Worm (Caenorhabditis elegans): ENCODE data around the gene F13E9.13.

Gene F13E9.13

DNA sequence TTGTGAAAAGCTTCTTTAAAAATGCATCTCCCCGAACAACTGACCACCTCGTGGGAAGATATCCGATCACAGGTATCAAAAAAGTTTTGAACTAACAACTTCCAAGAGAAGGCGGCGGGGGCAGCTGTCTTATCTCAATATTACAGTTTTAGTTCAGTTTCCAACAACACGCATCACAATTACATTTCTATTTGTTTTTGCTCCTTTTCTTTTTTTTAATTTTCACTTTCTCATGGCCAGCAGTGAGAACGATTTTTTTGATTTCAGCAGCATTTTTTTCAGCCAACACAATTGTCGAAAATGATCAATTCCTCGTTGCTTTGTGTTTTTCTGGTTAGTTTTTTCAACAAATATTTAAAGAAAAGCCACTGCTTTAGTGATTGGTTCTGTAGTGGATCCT lies 31.7 kb downstream of the F13E9.13 start, which contains the start of gene ZK593.2 (continued):
- no peak for TF ChIP-seq unc-62 (GFP tag; optimal IDR thresholded peaks at IDR 0.05 in 1 of 2)
- TF ChIP-seq unc-62 (tag; optimal IDR thresholded peaks at IDR 0.05), result no peak
- TF ChIP-seq egl-43 (GFP tag; IDR thresholded peaks at IDR 0.05), result no peak
- no peak for TF ChIP-seq ceh-28 (tag; optimal IDR thresholded peaks at IDR 0.05)
- TF ChIP-seq mxl-2 (GFP tag; conservative IDR thresholded peaks at IDR 0.05), result 0 out of 2 replicates have a peak, but pooled peaks have one; percentile 11
- no peak for TF ChIP-seq T20F7.1 (GFP tag; optimal IDR thresholded peaks at IDR 0.05)
- no peak for TF ChIP-seq duxl-1 (tag; optimal IDR thresholded peaks at IDR 0.05; ENCODE audit: poor library complexity)
- TF ChIP-seq nhr-76 (tag; optimal IDR thresholded peaks at IDR 0.05), result no peak
- TF ChIP-seq tra-1 (GFP tag; IDR thresholded peaks at IDR 0.05), result no peak
- TF ChIP-seq hmg-1.1 (GFP tag; IDR thresholded peaks at IDR 0.05), result no peak
- TF ChIP-seq lin-1 (GFP tag; IDR thresholded peaks at IDR 0.05), result no peak
- no peak for TF ChIP-seq Y105C5A.15 (GFP tag; IDR thresholded peaks at IDR 0.05)

DNA sequence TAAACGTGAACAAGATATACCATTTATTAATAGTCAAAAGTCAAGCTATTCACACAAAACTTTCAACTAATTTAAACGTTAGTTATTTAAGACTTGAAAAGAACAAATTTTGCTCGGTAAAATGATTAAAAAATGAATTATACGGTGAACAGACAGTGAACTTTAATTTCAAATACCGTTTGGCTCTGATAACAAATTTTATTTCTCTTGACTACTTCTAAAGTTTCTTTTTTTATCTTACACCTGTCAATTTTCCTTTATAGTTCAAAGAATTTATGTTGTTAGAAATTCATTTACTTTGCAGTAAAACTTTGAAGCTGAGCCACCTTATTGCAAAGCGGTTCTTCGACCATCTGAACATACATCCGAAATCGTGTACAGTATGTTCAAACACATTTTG lies 34.0 kb downstream of the F13E9.13 start, which contains the start of gene ZK593.3:
Gene ZK593.3, plus strand, starts transcription at position 301 of the 400 bp plus-strand sequence.
- TF ChIP-seq Y5F2A.4 (GFP tag; optimal IDR thresholded peaks at IDR 0.05) (no peak), ztf-11 (tag; optimal IDR thresholded peaks at IDR 0.05) (no peak), ztf-7 (tag; optimal IDR thresholded peaks at IDR 0.05) (no peak), dmd-6 (GFP tag; IDR thresholded peaks at IDR 0.05) (peak; percentile 29), fos-1 (tag; optimal IDR thresholded peaks at IDR 0.05) (no peak), hmg-1.1 (GFP tag; IDR thresholded peaks at IDR 0.05) (no peak), fkh-10 (GFP tag; optimal IDR thresholded peaks at IDR 0.05) (no peak)

DNA sequence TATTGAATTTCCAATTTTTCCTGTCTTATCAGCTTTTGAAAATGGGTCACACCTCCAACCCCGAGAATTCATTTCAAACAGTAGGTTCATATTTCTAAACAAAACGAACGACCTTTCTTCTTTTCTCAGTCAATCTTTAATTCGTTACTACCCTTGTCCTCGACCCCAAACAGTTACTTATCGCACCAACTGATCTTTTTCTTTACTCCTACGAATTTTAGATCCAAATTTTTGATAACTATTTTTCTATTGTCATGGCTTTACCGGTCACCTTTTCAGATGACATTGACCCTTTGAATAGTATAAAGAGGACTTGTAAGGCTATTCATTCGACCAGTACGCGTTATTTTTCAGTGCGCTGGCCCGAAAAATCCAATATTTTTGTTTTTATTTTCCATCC lies 34.8 kb downstream of the F13E9.13 start:
- TF ChIP-seq dmd-6 (GFP tag; IDR thresholded peaks at IDR 0.05) (no peak), zip-11 (GFP tag; IDR thresholded peaks at IDR 0.05) (no peak), daf-16 (GFP tag; optimal IDR thresholded peaks at IDR 0.05) (no peak), daf-16 (tag; optimal IDR thresholded peaks at IDR 0.05) (no peak), snpc-1.2 (GFP tag; IDR thresholded peaks at IDR 0.05) (no peak), saeg-2 (GFP tag; IDR thresholded peaks at IDR 0.05) (no peak), zfp-2 (tag; optimal IDR thresholded peaks at IDR 0.05) (no peak), dmd-8 (GFP tag; IDR thresholded peaks at IDR 0.05) (no peak), nhr-237 (tag; optimal IDR thresholded peaks at IDR 0.05) (no peak), lim-7 (GFP tag; IDR thresholded peaks at IDR 0.05) (no peak), hif-1 (tag; optimal IDR thresholded peaks at IDR 0.05) (no peak), aha-1 (tag) (no peak), skn-1 (tag; optimal IDR thresholded peaks at IDR 0.05) (no peak), ztf-7 (tag; optimal IDR thresholded peaks at IDR 0.05) (no peak)

DNA sequence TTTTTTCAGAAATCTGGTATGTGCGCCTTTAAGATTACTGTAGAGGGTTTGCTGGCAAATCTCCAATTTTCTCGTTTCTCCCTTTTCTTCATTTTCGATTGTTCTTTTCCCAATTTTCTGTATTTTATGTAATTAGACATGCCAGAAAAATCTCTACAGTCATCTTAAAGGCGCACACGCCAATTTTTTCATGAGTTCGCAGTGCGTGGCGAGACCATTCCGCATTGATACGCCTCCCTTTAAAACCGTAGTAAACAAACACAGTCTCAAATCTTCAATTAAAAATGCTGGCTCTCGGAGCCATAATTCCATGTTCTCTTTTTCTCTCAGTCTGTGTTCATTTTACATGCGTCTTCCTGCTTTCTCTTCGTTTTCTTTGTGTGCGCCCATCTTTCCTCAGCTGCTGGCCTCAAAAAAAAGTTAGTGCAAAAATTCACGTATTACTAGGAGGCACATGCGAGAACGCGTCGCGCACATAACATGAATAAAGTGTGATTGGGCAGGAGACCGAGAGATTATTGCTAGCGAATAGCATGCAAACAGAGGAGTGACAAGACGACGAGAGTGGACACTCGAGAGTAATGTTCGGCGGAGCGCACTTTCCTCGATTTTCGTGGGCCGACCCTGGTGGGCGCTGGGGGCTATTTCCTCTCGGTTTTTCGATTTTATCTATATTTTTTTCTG lies 37.7 kb downstream of the F13E9.13 start:
- TF ChIP-seq Y105C5A.15 (GFP tag; IDR thresholded peaks at IDR 0.05) (no peak), dmd-8 (GFP tag; IDR thresholded peaks at IDR 0.05) (no peak), tra-1 (GFP tag; IDR thresholded peaks at IDR 0.05) (no peak), tag-97 (GFP tag; IDR thresholded peaks at IDR 0.05) (no peak), aly-2 (tag; optimal IDR thresholded peaks at IDR 0.05) (no peak), fkh-10 (GFP tag; optimal IDR thresholded peaks at IDR 0.05) (peak; percentile 40), nhr-42 (GFP tag; IDR thresholded peaks at IDR 0.05) (peak; percentile 42; the same call in 1 of the 2 replicates), nhr-41 (GFP tag; IDR thresholded peaks at IDR 0.05) (no peak), ceh-32 (tag; optimal IDR thresholded peaks at IDR 0.05; ENCODE audit: poor library complexity) (no peak), vab-7 (GFP tag; IDR thresholded peaks at IDR 0.05) (peak; percentile 39; the same call in 1 of the 2 replicates), F37D6.2 (tag; optimal IDR thresholded peaks at IDR 0.05) (peak; percentile 31), hlh-11 (tag; optimal IDR thresholded peaks at IDR 0.05) (peak; percentile 93), zfp-3 (GFP tag; conservative IDR thresholded peaks at IDR 0.05) (no peak), dmd-9 (GFP tag; IDR thresholded peaks at IDR 0.05) (no peak), mxl-2 (GFP tag; conservative IDR thresholded peaks at IDR 0.05) (no peak), jun-1 (tag; optimal IDR thresholded peaks at IDR 0.05) (no peak), R02D3.7 (tag; optimal IDR thresholded peaks at IDR 0.05) (no peak), attf-4 (tag; optimal IDR thresholded peaks at IDR 0.05) (no peak), F49E8.2 (tag; optimal IDR thresholded peaks at IDR 0.05; ENCODE audit: borderline replicate concordance) (no peak), lin-29 (GFP tag; IDR thresholded peaks at IDR 0.05) (no peak), Y48G9A.11 (GFP tag; IDR thresholded peaks at IDR 0.05) (no peak), aha-1 (tag) (peak; percentile 99), ZK546.5 (tag; optimal IDR thresholded peaks at IDR 0.05) (no peak), hmg-1.1 (GFP tag; IDR thresholded peaks at IDR 0.05) (peak; percentile 86)

Data from whole organism, L4 larva.